Worm (Caenorhabditis elegans): Measurements from ENCODE around the gene srz-48.
"Not testable (repeated sequence)": the region's sequence is repeated elsewhere in the genome, so short reads cannot be mapped to it uniquely, and the experiment has no call there.

Gene srz-48

DNA sequence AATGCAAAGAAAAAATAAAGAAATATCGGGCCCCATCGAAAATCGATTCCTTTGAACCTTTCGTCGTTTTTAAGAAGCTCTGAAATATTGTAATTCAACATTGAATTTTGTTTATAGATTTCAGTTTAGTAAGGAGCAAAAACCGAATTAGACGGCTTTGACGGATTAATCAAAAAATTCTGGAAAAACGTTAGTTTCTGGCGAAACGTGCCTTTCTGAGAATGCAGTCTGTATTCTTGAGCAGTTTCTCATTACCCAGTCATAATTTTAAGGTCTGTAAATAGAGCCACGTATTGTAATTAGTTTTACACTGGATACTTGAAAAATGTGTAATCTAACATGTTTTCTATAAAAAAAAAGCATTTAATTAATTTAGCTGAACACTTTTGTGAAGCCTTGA, at the start of gene srz-48:
Gene srz-48, minus strand, starts transcription at position 101 of the 400 bp plus-strand sequence.
- TF ChIP-seq unc-62 (GFP tag; optimal IDR thresholded peaks at IDR 0.05) = no peak

DNA sequence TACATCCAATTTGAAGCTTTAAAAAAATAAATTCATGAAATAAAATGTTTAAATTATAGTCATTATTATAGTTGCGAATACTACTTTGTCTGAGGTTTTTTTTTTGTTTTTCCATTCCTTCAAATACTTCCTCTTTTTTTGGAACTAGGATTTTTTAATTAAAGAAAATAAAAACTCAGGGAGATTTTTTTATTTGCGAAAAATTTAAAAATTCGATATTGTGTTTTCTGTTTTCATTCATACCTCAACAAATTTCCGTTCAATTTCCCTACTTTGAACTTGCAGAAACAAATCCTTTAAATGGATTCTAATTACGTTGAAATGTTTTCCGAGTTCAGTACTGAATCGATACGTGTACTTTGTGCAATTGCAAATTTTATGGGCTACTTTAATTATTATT, 48.5 kb upstream of the srz-48 start, which contains the start of gene srw-32:
Gene srw-32, plus strand, starts transcription at position 301 of the 400 bp plus-strand sequence.
- TF ChIP-seq unc-62 (GFP tag; optimal IDR thresholded peaks at IDR 0.05) = no peak

DNA sequence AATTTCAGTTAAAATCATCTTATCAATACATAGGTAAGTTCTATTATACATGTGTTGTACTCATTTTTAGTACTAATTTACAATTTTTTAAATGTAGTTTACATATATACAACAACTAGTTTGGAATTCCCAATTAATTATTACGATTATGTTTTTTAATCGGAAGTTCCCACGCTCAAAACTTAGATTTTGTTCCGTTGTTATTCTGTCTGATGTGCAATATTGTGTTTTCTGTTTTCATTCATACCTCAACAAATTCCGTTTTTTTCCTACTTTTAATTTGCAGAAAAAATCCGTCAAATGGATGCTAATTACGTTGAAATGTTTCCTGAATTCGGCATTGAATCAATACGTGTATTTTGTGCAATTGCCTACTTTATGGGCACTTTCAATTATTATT, 46.3 kb upstream of the srz-48 start, which contains the start of gene srw-31:
Gene srw-31, plus strand, starts transcription at position 301 of the 400 bp plus-strand sequence.
- TF ChIP-seq unc-62 (GFP tag; optimal IDR thresholded peaks at IDR 0.05) = no peak

DNA sequence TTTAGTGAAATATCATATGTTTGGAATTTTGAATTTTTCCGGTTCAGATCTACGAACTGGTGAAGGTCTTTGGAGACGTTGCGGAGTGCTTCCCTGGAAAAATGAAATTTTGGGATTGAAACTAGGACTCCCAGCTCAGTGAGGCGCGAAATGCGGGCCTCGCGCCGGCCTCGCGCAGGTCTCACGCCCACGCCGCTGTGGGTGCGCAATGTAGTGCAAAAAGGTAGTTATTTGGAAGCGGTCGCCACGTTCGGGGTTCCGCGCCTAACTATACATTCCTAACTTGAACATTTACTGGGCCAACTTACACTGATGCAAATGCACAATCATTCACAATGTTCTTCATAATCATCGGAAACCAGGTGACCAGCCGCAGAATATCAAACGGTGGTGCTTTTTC, 40.1 kb upstream of the srz-48 start:
- TF ChIP-seq unc-62 (GFP tag; optimal IDR thresholded peaks at IDR 0.05) = no peak

DNA sequence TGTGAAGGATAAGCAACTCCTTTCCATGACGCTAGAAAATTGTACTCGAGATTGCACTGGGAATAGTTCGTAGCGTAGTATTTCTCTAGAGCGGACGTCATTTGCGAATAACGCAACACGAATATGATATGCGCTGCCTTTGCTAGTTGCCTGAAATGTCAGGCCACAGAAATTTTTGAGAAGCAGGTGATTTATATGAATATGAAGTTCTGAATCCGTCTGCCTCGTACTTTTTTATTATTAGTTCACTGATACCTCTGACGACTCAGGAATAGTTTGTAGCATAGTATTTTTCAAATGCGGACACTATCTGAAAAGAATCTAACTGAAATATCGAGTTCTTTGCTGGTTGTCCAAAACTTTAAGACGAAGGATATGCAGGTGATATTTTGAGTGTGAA, 36.1 kb upstream of the srz-48 start, which contains the start of gene srh-118:
Gene srh-118, minus strand, starts transcription at position 101 of the 400 bp plus-strand sequence.
- TF ChIP-seq unc-62 (GFP tag; optimal IDR thresholded peaks at IDR 0.05) = no peak

DNA sequence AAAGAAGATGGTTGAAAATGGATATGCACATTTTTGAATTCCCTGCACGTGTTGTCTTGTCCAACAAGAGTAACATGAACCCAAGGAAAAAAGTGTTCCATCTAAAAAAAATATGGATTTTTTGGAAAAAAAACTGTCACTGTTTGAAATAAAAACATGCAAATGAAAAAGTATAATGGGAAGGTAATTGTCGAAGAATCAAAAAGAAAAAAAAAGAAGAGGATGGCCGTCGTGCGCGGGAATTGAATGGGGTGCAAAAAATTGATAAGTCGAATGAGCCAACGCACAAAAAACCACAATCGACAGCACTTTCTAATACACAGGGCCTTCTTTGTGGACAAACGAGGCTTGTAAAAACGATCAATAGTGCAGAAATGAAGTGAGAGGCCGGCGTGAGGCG, 33.8 kb upstream of the srz-48 start, which contains the start of gene fbxa-102:
Gene fbxa-102, minus strand, starts transcription at position 101 of the 400 bp plus-strand sequence.
- no peak for TF ChIP-seq unc-62 (GFP tag; optimal IDR thresholded peaks at IDR 0.05)

DNA sequence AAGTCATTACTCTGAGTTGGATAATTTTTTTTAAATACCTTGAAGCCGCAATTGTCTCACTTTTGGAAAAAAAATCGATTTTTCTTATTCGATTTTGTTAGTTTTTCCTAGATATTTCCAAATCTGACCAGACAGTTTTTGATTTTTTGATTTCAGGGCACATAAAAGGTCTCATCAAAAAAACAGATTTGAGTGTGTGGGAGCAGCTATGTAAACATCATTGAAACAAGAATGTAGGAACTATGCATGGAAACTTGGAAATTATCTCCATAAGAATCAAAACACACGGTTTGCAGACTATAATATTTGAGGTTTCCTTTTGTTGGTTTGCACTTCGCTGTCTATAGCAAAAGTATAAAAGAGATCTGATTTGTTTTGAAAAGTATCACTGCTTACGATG, 26.1 kb upstream of the srz-48 start, which contains the start of gene scl-24:
Gene scl-24, plus strand, starts transcription at position 301 of the 400 bp plus-strand sequence.
- TF ChIP-seq unc-62 (GFP tag; optimal IDR thresholded peaks at IDR 0.05) = no peak

DNA sequence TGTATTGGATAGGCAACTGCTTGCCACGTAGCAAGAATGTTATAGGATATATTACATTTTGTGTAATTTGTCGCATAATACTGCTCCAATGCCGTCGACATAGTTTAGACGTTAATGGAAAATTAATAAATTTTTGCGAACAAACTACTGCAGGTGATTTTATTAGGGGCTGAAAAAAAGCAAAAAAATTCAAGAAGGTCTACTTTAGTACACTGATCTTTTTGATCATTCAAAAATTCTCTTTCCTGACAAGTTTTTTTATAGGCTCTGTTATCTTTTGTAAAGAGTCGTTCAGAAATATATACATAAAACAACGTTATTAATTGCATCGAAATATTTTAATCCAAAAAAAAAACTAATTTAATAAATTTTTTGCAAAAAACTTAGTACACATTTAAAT, 25.1 kb upstream of the srz-48 start, which contains the start of gene srh-111:
Gene srh-111, minus strand, starts transcription at position 101 of the 400 bp plus-strand sequence.
- no peak for TF ChIP-seq unc-62 (GFP tag; optimal IDR thresholded peaks at IDR 0.05)

DNA sequence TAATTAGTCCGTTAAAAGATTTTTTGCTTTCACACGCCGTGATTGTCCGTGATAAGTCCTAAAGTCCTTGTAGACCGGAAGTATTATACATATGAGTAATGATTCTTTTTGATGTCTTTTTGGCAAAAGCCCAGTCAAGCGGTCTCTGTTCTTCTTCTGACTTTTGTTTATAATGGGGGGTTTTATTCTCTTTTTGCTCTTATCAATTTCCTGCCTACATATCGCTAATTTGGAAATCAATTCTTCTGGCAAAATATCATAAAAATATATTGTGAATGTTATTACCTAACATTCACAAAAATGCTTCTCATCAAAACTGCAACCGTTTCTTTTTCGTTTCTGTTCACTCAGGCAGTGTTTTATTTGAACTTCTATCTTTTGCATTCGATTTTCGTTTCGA, 16.5 kb upstream of the srz-48 start, which contains the start of gene srbc-61:
Gene srbc-61, plus strand, starts transcription at position 301 of the 400 bp plus-strand sequence.
- TF ChIP-seq unc-62 (GFP tag; optimal IDR thresholded peaks at IDR 0.05) = no peak

DNA sequence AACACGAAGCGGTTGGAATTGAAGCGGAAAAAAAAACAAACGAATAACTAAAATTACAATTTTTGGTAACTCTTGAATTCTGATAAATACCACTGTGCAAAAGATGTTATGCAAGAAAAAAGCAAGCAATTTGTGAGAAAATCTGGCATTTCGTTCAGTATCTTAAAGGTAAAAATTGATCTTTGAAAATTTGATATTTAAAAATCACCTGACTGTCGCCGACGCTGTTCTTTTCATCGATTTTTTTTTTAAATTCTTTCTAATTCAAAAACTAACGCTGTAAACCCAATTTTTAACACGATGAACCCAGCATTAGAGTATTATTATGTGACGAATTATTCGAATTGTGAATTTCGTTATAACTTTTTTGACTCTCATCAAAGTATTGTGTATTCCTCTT, 13.7 kb upstream of the srz-48 start, which contains the start of gene srh-123:
Gene srh-123, plus strand, starts transcription at position 301 of the 400 bp plus-strand sequence.
- TF ChIP-seq unc-62 (GFP tag; optimal IDR thresholded peaks at IDR 0.05) = no peak

DNA sequence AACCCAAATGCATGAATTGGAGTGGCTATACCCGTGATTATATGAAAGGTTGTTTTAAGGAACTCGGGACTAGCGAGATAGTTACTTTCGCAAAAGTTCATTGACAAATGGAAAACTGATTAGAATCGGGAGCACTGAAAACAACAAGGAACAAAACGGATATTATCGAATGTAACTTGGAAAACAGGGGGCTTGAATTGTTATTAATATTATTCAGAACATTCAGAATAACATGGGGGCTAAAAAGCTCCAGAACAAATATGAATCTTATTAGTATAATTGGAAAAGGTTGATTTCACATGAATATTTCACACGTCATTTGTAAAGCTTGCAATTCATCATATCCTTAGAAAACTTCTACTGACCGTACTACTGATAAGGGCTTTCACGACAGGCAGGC, 11.6 kb upstream of the srz-48 start, which contains the start of gene srh-235:
Gene srh-235, minus strand, starts transcription at position 101 of the 400 bp plus-strand sequence.
- no peak for TF ChIP-seq unc-62 (GFP tag; optimal IDR thresholded peaks at IDR 0.05)

DNA sequence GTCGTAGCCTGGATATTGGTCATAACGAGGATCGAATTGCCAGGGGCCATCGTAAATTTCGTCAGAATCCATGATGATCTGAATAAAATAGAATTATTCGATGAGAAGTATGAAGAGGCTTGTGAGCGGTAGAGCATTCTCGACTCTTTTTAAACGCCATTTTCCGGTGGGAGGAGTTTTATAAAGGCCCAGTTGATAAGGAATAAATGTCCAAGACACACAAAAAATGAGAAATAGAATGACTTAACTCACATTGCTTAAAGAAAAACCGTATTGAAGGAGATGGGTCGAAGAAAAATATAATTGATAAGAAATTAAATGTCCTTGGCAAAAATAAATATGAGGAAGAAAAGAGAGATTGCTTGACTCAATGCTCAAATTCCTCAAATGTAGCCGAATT, 9.2 kb upstream of the srz-48 start, which contains the start of gene F20E11.17:
Gene F20E11.17, minus strand, starts transcription at position 101 of the 400 bp plus-strand sequence.
- TF ChIP-seq unc-62 (GFP tag; optimal IDR thresholded peaks at IDR 0.05) = no peak

DNA sequence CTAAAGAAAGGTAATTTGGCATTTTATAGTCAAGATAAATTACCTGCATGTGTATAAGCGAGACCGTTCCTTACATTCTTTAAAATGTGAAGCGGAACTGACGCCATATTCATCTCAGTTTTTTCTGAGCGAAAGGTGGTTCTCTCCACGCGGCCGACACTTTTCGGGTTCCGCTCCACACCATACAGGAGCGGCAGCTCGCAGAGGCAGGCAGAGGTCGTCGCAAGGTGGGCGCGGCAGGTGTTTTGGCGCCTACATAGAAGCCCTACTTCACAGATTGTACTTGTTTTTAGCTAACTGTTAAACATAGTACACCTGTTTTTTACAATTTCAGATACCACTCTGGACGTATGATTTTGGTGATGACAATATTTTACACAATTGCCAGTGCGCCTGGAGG, 7.9 kb upstream of the srz-48 start:
- no peak for TF ChIP-seq unc-62 (GFP tag; optimal IDR thresholded peaks at IDR 0.05)

DNA sequence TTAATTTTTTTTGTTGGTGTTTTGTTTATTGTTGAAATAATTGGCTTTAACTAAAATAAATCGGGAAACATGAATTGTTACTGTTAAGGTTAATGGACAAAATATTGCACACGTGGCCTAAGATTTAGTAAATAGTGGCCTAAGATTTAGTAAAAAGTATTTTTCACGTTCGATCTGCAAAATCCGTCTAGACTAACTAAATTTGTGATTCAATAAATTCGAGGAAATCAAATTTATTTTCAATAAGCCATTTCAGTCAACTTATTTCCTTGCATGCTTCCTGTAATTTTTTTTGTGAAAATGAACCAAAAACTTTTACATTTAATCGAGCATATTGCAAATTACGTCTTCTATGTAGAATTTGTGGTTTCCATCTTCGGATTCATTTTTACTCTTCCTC, 6.8 kb upstream of the srz-48 start, which contains the start of gene srw-72:
Gene srw-72, plus strand, starts transcription at position 301 of the 400 bp plus-strand sequence.
- no peak for TF ChIP-seq unc-62 (GFP tag; optimal IDR thresholded peaks at IDR 0.05)

DNA sequence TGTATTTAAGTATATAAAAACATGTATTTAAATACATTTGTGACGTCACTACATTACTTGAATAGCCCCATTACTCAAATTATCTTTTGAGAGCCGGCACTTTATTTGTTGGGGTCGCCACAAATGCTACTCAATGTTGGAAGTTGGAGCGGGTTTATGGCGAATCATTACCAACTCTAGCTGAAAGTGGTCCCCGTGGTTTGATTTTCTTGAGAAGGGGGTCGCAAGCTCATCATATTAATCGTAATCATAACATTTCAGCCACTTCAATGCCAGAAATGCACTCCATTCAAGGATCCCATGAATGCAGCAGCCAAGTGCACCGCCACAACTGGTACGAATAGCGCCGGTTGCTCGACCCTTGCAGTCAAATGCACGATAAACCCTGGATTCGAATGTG, 4.3 kb upstream of the srz-48 start, which contains the start of gene F20E11.7:
Gene F20E11.7, plus strand, starts transcription at position 301 of the 400 bp plus-strand sequence.
- not testable (repeated sequence) for TF ChIP-seq unc-62 (GFP tag; optimal IDR thresholded peaks at IDR 0.05)

DNA sequence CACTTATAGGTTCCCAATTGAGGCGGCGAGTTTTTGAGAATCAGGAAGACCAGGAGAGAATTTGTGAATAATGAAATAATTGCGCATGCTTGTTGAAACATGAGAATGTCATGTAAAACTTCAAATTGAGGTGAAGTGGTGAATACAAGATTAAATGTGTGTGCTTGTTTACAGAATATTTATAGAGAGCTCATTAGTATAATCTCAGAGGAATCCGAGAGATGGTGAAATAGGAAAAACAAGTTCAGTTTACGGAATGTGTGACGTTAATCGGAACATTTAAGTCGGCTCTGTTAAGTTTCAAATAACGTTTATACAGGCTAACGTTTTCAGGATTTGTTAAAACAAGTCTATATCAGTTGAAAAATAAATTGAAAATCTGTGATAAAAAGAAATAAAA, 1.9 kb downstream of the srz-48 start, which contains the start of gene str-200:
Gene str-200, minus strand, starts transcription at position 101 of the 400 bp plus-strand sequence.
- no peak for TF ChIP-seq unc-62 (GFP tag; optimal IDR thresholded peaks at IDR 0.05)

DNA sequence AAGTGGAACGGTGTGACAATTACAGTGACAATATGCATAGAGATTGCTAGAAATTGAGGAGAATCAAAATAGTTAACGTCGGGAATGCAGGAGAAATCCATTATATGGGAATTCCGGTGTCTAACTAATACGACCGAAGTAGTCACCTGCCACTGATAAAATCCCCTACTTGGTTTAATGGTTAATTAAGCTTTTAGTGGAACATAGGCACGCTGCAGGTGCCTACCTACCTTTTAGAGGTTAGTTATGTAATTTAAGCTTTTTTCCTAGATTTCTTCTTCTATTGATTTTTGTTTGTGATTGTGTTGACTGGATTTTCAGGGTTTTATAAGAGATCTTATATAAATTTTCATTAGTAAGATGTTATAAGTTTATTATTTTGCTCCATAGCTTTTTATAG, 3.8 kb downstream of the srz-48 start, which contains the start of gene srh-203:
Gene srh-203, minus strand, starts transcription at position 101 of the 400 bp plus-strand sequence.
- TF ChIP-seq unc-62 (GFP tag; optimal IDR thresholded peaks at IDR 0.05) = not testable (repeated sequence)

Measured in whole organism, dauer.